Worm (Caenorhabditis elegans) whole organism, L4 larva: Measurements from ENCODE around the gene mth-1.

ENCODE experiments used
- Y48G9A.11 ChIP-seq: fragments of 200-800 bp; sonication (Bioruptor generic); IDR thresholded peaks from 2 replicates; pipeline ENCODE4 v1.3.6; 2022; ENCODE audit warnings: missing genetic modification reagents, missing genetic modification characterization, missing compliant biosample characterization
- ama-1 ChIP-seq: fragments of 150-350 bp; optimal IDR thresholded peaks from 2 replicates; lab custom pipeline; 2014; ENCODE audit warnings: inconsistent platforms, mixed read lengths
- ceh-44 ChIP-seq: fragments of 200-800 bp; sonication (Bioruptor generic); IDR thresholded peaks from 2 replicates; pipeline ENCODE4 v1.3.6; 2022; ENCODE audit warnings: missing genetic modification reagents, missing genetic modification characterization, missing compliant biosample characterization
- dmd-9 ChIP-seq: fragments of 200-800 bp; sonication (Bioruptor generic); IDR thresholded peaks from 2 replicates; pipeline ENCODE4 v1.3.6; 2022; ENCODE audit warnings: missing genetic modification reagents, missing genetic modification characterization, missing compliant biosample characterization
- mdl-1 ChIP-seq, 2 experiments: fragments of 150-350 bp in 1 of 2; sonication (generic microtip) in 1 of 2; optimal IDR thresholded peaks; 2 replicates each; lab custom pipeline; 2014 to 2017; ENCODE audit warnings: missing biosample characterization in 2 of 2, missing genetic modification characterization in 2 of 2
- nhr-28 ChIP-seq: fragments of 150-350 bp; optimal IDR thresholded peaks from 2 replicates; lab custom pipeline; 2014; ENCODE audit warnings: missing biosample characterization, missing genetic modification characterization
- php-3 ChIP-seq: fragments of 200-800 bp; sonication (Bioruptor generic); IDR thresholded peaks from 2 replicates; pipeline ENCODE4 v1.3.6; 2022; ENCODE audit warnings: missing genetic modification reagents, missing genetic modification characterization, missing compliant biosample characterization
- unc-130 ChIP-seq: sonication (generic microtip); optimal IDR thresholded peaks from 2 replicates; lab custom pipeline; 2016; ENCODE audit warnings: missing genetic modification reagents, missing genetic modification characterization, missing compliant biosample characterization
- zip-11 ChIP-seq: fragments of 200-800 bp; sonication (Bioruptor generic); IDR thresholded peaks from 2 replicates; pipeline ENCODE4 v1.3.6; 2022; ENCODE audit warnings: missing genetic modification characterization, missing compliant biosample characterization

ce11 chrII:4246897-4247296 lies 43.3 kb upstream of the mth-1 start, which contains the start of gene gpa-11:
- TF ChIP-seq nhr-28 (no peak), mdl-1 (tag; optimal IDR thresholded peaks at IDR 0.05; lab: Kevin White, UChicago) (no peak), ceh-44 (GFP tag; lab: Robert Waterston, UW) (no peak), dmd-9 (GFP tag; lab: Robert Waterston, UW) (no peak), unc-130 (GFP tag; lab: Kevin White, UChicago) (no peak), Y48G9A.11 (GFP tag; lab: Robert Waterston, UW) (no peak), php-3 (GFP tag; lab: Robert Waterston, UW) (no peak), zip-11 (GFP tag; lab: Robert Waterston, UW) (no peak), ama-1 (no peak)
